Worm (Caenorhabditis elegans): ENCODE measurements around the gene glna-1.

DNA sequence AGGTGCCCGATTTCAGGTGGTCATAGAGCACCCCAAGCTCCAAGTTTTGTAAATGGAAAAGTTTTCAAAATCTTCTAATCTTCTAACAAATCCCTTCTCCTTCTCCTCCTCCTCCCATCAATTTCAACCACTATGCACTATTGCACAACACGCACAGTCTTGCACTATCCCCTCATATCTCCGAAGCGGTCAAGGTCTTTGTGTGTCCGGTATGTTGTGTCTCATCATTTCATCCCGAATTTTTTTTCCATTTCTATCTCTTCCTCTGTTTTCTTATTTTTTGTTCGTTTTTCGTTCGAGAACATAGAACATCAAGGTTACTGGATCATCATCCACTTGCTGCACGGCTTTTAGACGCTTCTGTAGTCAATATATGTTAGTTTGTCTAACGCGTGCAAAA is 29.1 kb downstream of the glna-1 start:
- TF ChIP-seq snpc-4 (GFP tag; optimal IDR thresholded peaks at IDR 0.05) (no peak), snpc-4 (tag; optimal IDR thresholded peaks at IDR 0.05) (no peak), xnd-1 (tag; optimal IDR thresholded peaks at IDR 0.05) (no peak), Y53F4B.3 (GFP tag; IDR thresholded peaks at IDR 0.05) (no peak), ztf-6 (GFP tag; IDR thresholded peaks at IDR 0.05) (no peak), nhr-90 (tag; optimal IDR thresholded peaks at IDR 0.05) (no peak), bed-2 (GFP tag; IDR thresholded peaks at IDR 0.05) (no peak), madf-8 (GFP tag; conservative IDR thresholded peaks at IDR 0.05) (no peak), mxl-1 (tag; optimal IDR thresholded peaks at IDR 0.05) (no peak), rec-8 (tag; optimal IDR thresholded peaks at IDR 0.05) (no peak)
